Worm (Caenorhabditis elegans) whole organism, L2 larva: ENCODE data around the gene srv-19.

Experiments
- ama-1 ChIP-seq: fragments of 150-350 bp; optimal IDR thresholded peaks from 2 replicates; lab custom pipeline; 2018; ENCODE audit warnings: inconsistent platforms
- elt-1 ChIP-seq: fragments of 150-350 bp; optimal IDR thresholded peaks from 2 replicates; lab custom pipeline; 2014; ENCODE audit warnings: missing biosample characterization, missing genetic modification characterization
- fos-1 ChIP-seq: fragments of 150-350 bp; optimal IDR thresholded peaks from 2 replicates; lab custom pipeline; 2014; ENCODE audit warnings: missing biosample characterization, missing genetic modification characterization
- lsy-2 ChIP-seq, 2 experiments: fragments of 150-350 bp in 1 of 2; sonication (generic microtip) in 1 of 2; optimal IDR thresholded peaks; 2 replicates each; lab custom pipeline; 2014 to 2017; ENCODE audit warnings: missing biosample characterization in 2 of 2, missing genetic modification characterization in 2 of 2
- mbf-1 ChIP-seq: sonication (generic microtip); optimal IDR thresholded peaks from 2 replicates; lab custom pipeline; 2017; ENCODE audit warnings: missing biosample characterization, missing genetic modification characterization
- nhr-11 ChIP-seq: fragments of 150-350 bp; optimal IDR thresholded peaks from 2 replicates; lab custom pipeline; 2014; ENCODE audit warnings: missing biosample characterization, missing genetic modification characterization
- skn-1 ChIP-seq: sonication (generic microtip); optimal IDR thresholded peaks from 2 replicates; lab custom pipeline; 2017; ENCODE audit warnings: missing biosample characterization, missing genetic modification characterization
- unc-62 ChIP-seq: fragments of 150-350 bp; optimal IDR thresholded peaks from 2 replicates; lab custom pipeline; 2014; ENCODE audit warnings: missing biosample characterization, missing genetic modification reagents, missing genetic modification characterization
- ztf-11 ChIP-seq: sonication (generic microtip); optimal IDR thresholded peaks from 2 replicates; lab custom pipeline; 2017; ENCODE audit warnings: missing biosample characterization, missing genetic modification characterization

ce11 chrIV:5884500-5884899 is 10.8 kb upstream of the srv-19 start, which contains the start of gene H04M03.11:
- TF ChIP-seq unc-62 (no peak), lsy-2 (tag; optimal IDR thresholded peaks at IDR 0.05; lab: Kevin White, UChicago) (no peak), nhr-11 (tag; lab: Kevin White, UChicago) (no peak), ztf-11 (tag; lab: Kevin White, UChicago) (no peak), ama-1 (no peak), fos-1 (tag; lab: Kevin White, UChicago) (no peak), mbf-1 (tag; lab: Kevin White, UChicago) (no peak), elt-1 (tag; lab: Kevin White, UChicago) (no peak), skn-1 (tag; lab: Kevin White, UChicago) (no peak)
